Worm (Caenorhabditis elegans) whole organism, L4 larva: ENCODE data around the gene rnh-1.2.

ENCODE experiments used
- R02D3.7 ChIP-seq: fragments of 150-350 bp; sonication (generic microtip); optimal IDR thresholded peaks from 3 replicates; lab custom pipeline; 2014; ENCODE audit warnings: missing biosample characterization, missing genetic modification characterization
- Y105C5A.15 ChIP-seq: fragments of 200-800 bp; sonication (Bioruptor generic); IDR thresholded peaks from 2 replicates; pipeline ENCODE4 v1.3.6; 2022; ENCODE audit warnings: missing genetic modification characterization, missing compliant biosample characterization
- Y48G9A.11 ChIP-seq: fragments of 200-800 bp; sonication (Bioruptor generic); IDR thresholded peaks from 2 replicates; pipeline ENCODE4 v1.3.6; 2022; ENCODE audit warnings: missing genetic modification reagents, missing genetic modification characterization, missing compliant biosample characterization
- ZK337.2 ChIP-seq: fragments of 200-800 bp; sonication (Bioruptor generic); IDR thresholded peaks from 2 replicates; pipeline ENCODE4 v1.3.6; 2022; ENCODE audit warnings: missing genetic modification reagents, missing genetic modification characterization, missing compliant biosample characterization
- aha-1 ChIP-seq: fragments of 150-350 bp; peaks from one replicate; lab custom pipeline; 2014; ENCODE audit warnings: missing biosample characterization, missing genetic modification characterization
- ama-1 ChIP-seq: fragments of 150-350 bp; optimal IDR thresholded peaks from 2 replicates; lab custom pipeline; 2014; ENCODE audit warnings: inconsistent platforms, mixed read lengths
- ceh-20 ChIP-seq: fragments of 200-800 bp; sonication (Bioruptor generic); IDR thresholded peaks from 2 replicates; pipeline ENCODE4 v1.3.6; 2022; ENCODE audit warnings: missing genetic modification reagents, missing genetic modification characterization, missing compliant biosample characterization
- ceh-62 ChIP-seq: sonication (generic microtip); optimal IDR thresholded peaks from 2 replicates; lab custom pipeline; 2017; ENCODE audit warnings: missing biosample characterization, missing genetic modification characterization
- ces-1 ChIP-seq: fragments of 150-350 bp; sonication (generic microtip); optimal IDR thresholded peaks from 4 replicates; lab custom pipeline; 2014; ENCODE audit warnings: missing biosample characterization, missing genetic modification reagents, missing genetic modification characterization
- ctbp-1 ChIP-seq: fragments of 200-800 bp; sonication (Bioruptor generic); IDR thresholded peaks from 2 replicates; pipeline ENCODE4 v1.3.6; 2022; ENCODE audit warnings: missing genetic modification reagents, missing genetic modification characterization, missing compliant biosample characterization
- dmd-6 ChIP-seq: fragments of 200-800 bp; sonication (Bioruptor generic); IDR thresholded peaks from 2 replicates; pipeline ENCODE4 v1.3.6; 2022; ENCODE audit warnings: missing genetic modification reagents, missing genetic modification characterization, missing compliant biosample characterization
- dpl-1 ChIP-seq: fragments of 150-350 bp; optimal IDR thresholded peaks from 2 replicates; lab custom pipeline; 2014; ENCODE audit warnings: missing biosample characterization, missing genetic modification reagents, missing genetic modification characterization
- duxl-1 ChIP-seq: sonication (generic microtip); optimal IDR thresholded peaks from 2 replicates; lab custom pipeline; 2016; ENCODE audit warnings: mild to moderate bottlenecking, missing genetic modification characterization, moderate library complexity, missing compliant biosample characterization; ENCODE audit not compliant: poor library complexity
- egl-43 ChIP-seq: fragments of 200-800 bp; sonication (Bioruptor generic); IDR thresholded peaks from 2 replicates; pipeline ENCODE4 v1.3.6; 2022; ENCODE audit warnings: missing genetic modification reagents, missing genetic modification characterization, missing compliant biosample characterization
- hlh-11 ChIP-seq: fragments of 200-800 bp; sonication (Bioruptor generic); optimal IDR thresholded peaks from 2 replicates; lab custom pipeline; 2018; ENCODE audit warnings: mild to moderate bottlenecking, missing genetic modification characterization, missing compliant biosample characterization
- hlh-30 ChIP-seq: sonication (generic microtip); optimal IDR thresholded peaks from 2 replicates; lab custom pipeline; 2017; ENCODE audit warnings: antibody characterized with exemption, mild to moderate bottlenecking, missing genetic modification characterization, missing compliant biosample characterization; ENCODE audit not compliant: insufficient read depth
- jun-1 ChIP-seq: fragments of 150-350 bp; optimal IDR thresholded peaks from 2 replicates; lab custom pipeline; 2014; ENCODE audit warnings: missing biosample characterization, missing genetic modification reagents, missing genetic modification characterization
- lin-13 ChIP-seq: fragments of 150-350 bp; optimal IDR thresholded peaks from 2 replicates; lab custom pipeline; 2014; ENCODE audit warnings: missing biosample characterization, missing genetic modification reagents, missing genetic modification characterization
- lin-29 ChIP-seq: fragments of 200-800 bp; sonication (Bioruptor generic); IDR thresholded peaks from 2 replicates; pipeline ENCODE4 v1.3.6; 2022; ENCODE audit warnings: missing genetic modification reagents, missing genetic modification characterization, missing compliant biosample characterization
- lsy-2 ChIP-seq, 2 experiments: fragments of 150-350 bp in 1 of 2; sonication (generic microtip) in 1 of 2; optimal IDR thresholded peaks; 2 replicates each; lab custom pipeline; 2014 to 2017; ENCODE audit warnings: missing biosample characterization in 2 of 2, missing genetic modification characterization in 2 of 2
- madf-5 ChIP-seq, 2 experiments: fragments of 200-800 bp; sonication (Bioruptor generic); IDR thresholded peaks; 2 replicates each; pipeline ENCODE4 v1.3.6; 2022; ENCODE audit warnings: missing compliant biosample characterization in 2 of 2, missing genetic modification characterization in 2 of 2
- mdl-1 ChIP-seq, 2 experiments: fragments of 150-350 bp in 1 of 2; sonication (generic microtip) in 1 of 2; optimal IDR thresholded peaks; 2 replicates each; lab custom pipeline; 2014 to 2017; ENCODE audit warnings: missing biosample characterization in 2 of 2, missing genetic modification characterization in 2 of 2
- mdt-29 ChIP-seq: fragments of 200-800 bp; sonication (Bioruptor generic); IDR thresholded peaks from 2 replicates; pipeline ENCODE4 v1.3.6; 2022; ENCODE audit warnings: missing genetic modification reagents, missing genetic modification characterization, missing compliant biosample characterization
- mep-1 ChIP-seq: fragments of 150-350 bp; sonication (generic microtip); optimal IDR thresholded peaks from 3 replicates; lab custom pipeline; 2014; ENCODE audit warnings: missing biosample characterization, missing genetic modification characterization
- mes-2 ChIP-seq: sonication (generic microtip); optimal IDR thresholded peaks from 2 replicates; lab custom pipeline; 2016; ENCODE audit warnings: missing genotype, mild to moderate bottlenecking, missing genetic modification characterization, missing compliant biosample characterization; ENCODE audit not compliant: poor library complexity, severe bottlenecking
- mxl-3 ChIP-seq: fragments of 200-800 bp; sonication (Bioruptor generic); optimal IDR thresholded peaks from 2 replicates; lab custom pipeline; 2018; ENCODE audit warnings: mild to moderate bottlenecking, missing genetic modification characterization, missing compliant biosample characterization
- nhr-10 ChIP-seq: fragments of 150-350 bp; optimal IDR thresholded peaks from 2 replicates; lab custom pipeline; 2014; ENCODE audit warnings: missing biosample characterization, missing genetic modification characterization
- nhr-102 ChIP-seq: sonication (generic microtip); optimal IDR thresholded peaks from 2 replicates; lab custom pipeline; 2016; ENCODE audit warnings: mild to moderate bottlenecking, missing genetic modification characterization, moderate library complexity, missing compliant biosample characterization
- nhr-11 ChIP-seq: fragments of 150-350 bp; optimal IDR thresholded peaks from 2 replicates; lab custom pipeline; 2014; ENCODE audit warnings: missing biosample characterization, missing genetic modification characterization
- nhr-237 ChIP-seq: sonication (generic microtip); optimal IDR thresholded peaks from 2 replicates; lab custom pipeline; 2017; ENCODE audit warnings: missing biosample characterization, missing genetic modification characterization
- nhr-25 ChIP-seq: sonication (generic microtip); optimal IDR thresholded peaks from 2 replicates; lab custom pipeline; 2017; ENCODE audit warnings: missing genetic modification characterization, mild to moderate bottlenecking, missing compliant biosample characterization, antibody characterized with exemption, moderate library complexity, borderline replicate concordance; ENCODE audit not compliant: insufficient read depth
- nhr-28 ChIP-seq: fragments of 150-350 bp; optimal IDR thresholded peaks from 2 replicates; lab custom pipeline; 2014; ENCODE audit warnings: missing biosample characterization, missing genetic modification characterization
- pha-4 ChIP-seq, 2 experiments: fragments of 150-350 bp in 1 of 2; fragments of 200-800 bp in 1 of 2; sonication (Bioruptor generic) in 1 of 2; IDR thresholded peaks in 1 of 2; optimal IDR thresholded peaks in 1 of 2; 2 replicates each; pipeline versions ENCODE4 v1.3.6 to Lab custom; 2014 to 2022; ENCODE audit warnings: missing genetic modification characterization in 2 of 2, missing genetic modification reagents in 2 of 2, missing biosample characterization in 1 of 2, missing compliant biosample characterization in 1 of 2
- php-3 ChIP-seq: fragments of 200-800 bp; sonication (Bioruptor generic); IDR thresholded peaks from 2 replicates; pipeline ENCODE4 v1.3.6; 2022; ENCODE audit warnings: missing genetic modification reagents, missing genetic modification characterization, missing compliant biosample characterization
- pqm-1 ChIP-seq: sonication (generic microtip); optimal IDR thresholded peaks from 2 replicates; lab custom pipeline; 2017; ENCODE audit warnings: missing biosample characterization, missing genetic modification characterization
- rbr-2 ChIP-seq: sonication (generic microtip); optimal IDR thresholded peaks from 2 replicates; lab custom pipeline; 2016; ENCODE audit warnings: missing genotype, missing genetic modification characterization, missing compliant biosample characterization
- snpc-1.2 ChIP-seq: fragments of 200-800 bp; sonication (Bioruptor generic); IDR thresholded peaks from 2 replicates; pipeline ENCODE4 v1.3.6; 2022; ENCODE audit warnings: missing genetic modification reagents, missing genetic modification characterization, missing compliant biosample characterization
- spr-3 ChIP-seq: fragments of 200-800 bp; sonication (Bioruptor generic); optimal IDR thresholded peaks from 2 replicates; lab custom pipeline; 2018; ENCODE audit warnings: mild to moderate bottlenecking, missing genetic modification characterization, missing compliant biosample characterization
- tag-97 ChIP-seq: fragments of 200-800 bp; sonication (Bioruptor generic); IDR thresholded peaks from 2 replicates; pipeline ENCODE4 v1.3.6; 2022; ENCODE audit warnings: missing genetic modification characterization, missing compliant biosample characterization
- tra-1 ChIP-seq: fragments of 200-800 bp; sonication (Bioruptor generic); IDR thresholded peaks from 2 replicates; pipeline ENCODE4 v1.3.6; 2022; ENCODE audit warnings: missing genetic modification reagents, missing genetic modification characterization, missing compliant biosample characterization
- unc-130 ChIP-seq: sonication (generic microtip); optimal IDR thresholded peaks from 2 replicates; lab custom pipeline; 2016; ENCODE audit warnings: missing genetic modification reagents, missing genetic modification characterization, missing compliant biosample characterization
- unc-62 ChIP-seq, 3 experiments: fragments of 150-350 bp in 1 of 3; sonication (generic microtip); optimal IDR thresholded peaks in 2 of 3; peaks in 1 of 3; 1 replicate in 1 of 3; 2 replicates in 2 of 3; lab custom pipeline; 2014 to 2017; ENCODE audit warnings: missing biosample characterization in 3 of 3, missing genetic modification characterization in 3 of 3, missing genetic modification reagents in 3 of 3, missing genotype in 1 of 3
- zfp-3 ChIP-seq: fragments of 200-800 bp; sonication (Bioruptor generic); conservative IDR thresholded peaks from 2 replicates; pipeline ENCODE4 v1.3.6; 2022; ENCODE audit warnings: missing genetic modification reagents, missing genetic modification characterization, missing compliant biosample characterization

The rnh-1.2 gene

ce11 chrII:9841985-9842505 lies at the start of gene rnh-1.2:
TSS of gene rnh-1.2 (minus strand) at chrII:9842035.
- TF ChIP-seq R02D3.7 (tag; lab: Kevin White, UChicago) = peak; percentile 56
- TF ChIP-seq snpc-1.2 (GFP tag; lab: Robert Waterston, UW) = no peak

DNA sequence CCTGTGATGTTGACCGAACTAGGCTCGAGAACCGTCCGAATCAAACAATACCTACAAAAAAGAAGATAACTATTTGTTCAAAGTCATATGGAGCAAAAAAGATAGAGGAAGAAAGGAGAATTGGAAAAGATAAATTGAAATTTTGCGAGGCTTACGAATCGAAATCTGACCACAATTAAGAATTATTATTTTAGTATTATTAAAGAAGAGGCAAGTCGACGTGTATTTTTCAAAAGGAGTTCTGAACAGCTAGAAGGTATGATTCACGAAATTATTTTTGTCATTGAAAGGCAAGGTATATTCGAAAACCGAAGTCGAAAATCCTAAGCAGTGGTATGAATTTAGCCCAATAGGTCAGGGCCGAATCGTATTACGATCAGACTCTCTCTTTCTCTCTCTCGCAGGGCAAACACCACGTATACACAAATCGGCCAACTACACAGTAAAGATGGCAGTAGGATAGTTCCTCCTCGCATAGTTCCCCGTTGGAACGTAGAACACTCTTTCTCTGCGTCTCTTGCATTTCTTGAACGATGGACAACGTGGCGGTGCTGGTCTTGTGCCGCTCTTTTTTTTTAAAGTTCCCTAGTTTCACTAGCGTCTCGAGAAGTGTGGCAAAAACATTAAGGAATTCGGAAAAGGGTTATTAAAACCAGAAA lies 49.3 kb upstream of the rnh-1.2 start, which contains the start of gene vgln-1:
TSS of gene vgln-1 (minus strand) at position 51 of the 659 bp plus-strand sequence.
- TF ChIP-seq Y48G9A.11 (GFP tag; lab: Robert Waterston, UW) (no peak), duxl-1 (tag; lab: Kevin White, UChicago) (no peak), nhr-25 (tag; lab: Kevin White, UChicago) (peak; percentile 55), unc-62 (GFP tag; optimal IDR thresholded peaks at IDR 0.05 in 1 of 2; lab: Kevin White, UChicago) (peak in 1 of 2 experiments; percentile 60), unc-62 (tag; optimal IDR thresholded peaks at IDR 0.05; lab: Kevin White, UChicago) (no peak), ceh-20 (GFP tag; lab: Robert Waterston, UW) (no peak), lin-29 (no peak), pha-4 (GFP tag; IDR thresholded peaks at IDR 0.05; lab: Robert Waterston, UW) (no peak), pha-4 (tag; optimal IDR thresholded peaks at IDR 0.05; lab: Kevin White, UChicago) (no peak), mxl-3 (GFP tag; lab: Kevin White, UChicago) (peak; percentile 61), mep-1 (no peak), lsy-2 (tag; optimal IDR thresholded peaks at IDR 0.05; lab: Kevin White, UChicago) (peak in 1 of 2 experiments; percentile 46), egl-43 (GFP tag; lab: Robert Waterston, UW) (0 out of 2 replicates have a peak, but pooled peaks have one; percentile 10), dpl-1 (GFP tag; lab: Kevin White, UChicago) (peak; percentile 16), tag-97 (no peak), hlh-30 (tag; lab: Kevin White, UChicago) (peak; percentile 50), madf-5 (GFP tag; IDR thresholded peaks at IDR 0.05; lab: Robert Waterston, UW) (no peak), dmd-6 (GFP tag; lab: Robert Waterston, UW) (no peak), mes-2 (tag; lab: Kevin White, UChicago) (peak; percentile 31), aha-1 (tag; lab: Kevin White, UChicago) (peak; percentile 58), lin-13 (GFP tag; lab: Kevin White, UChicago) (no peak), nhr-11 (peak; percentile 31), ama-1 (lab: Kevin White, UChicago) (no peak), pqm-1 (tag; lab: Kevin White, UChicago) (no peak), nhr-28 (tag; lab: Kevin White, UChicago) (peak; percentile 14), mdl-1 (tag; optimal IDR thresholded peaks at IDR 0.05; lab: Kevin White, UChicago) (peak in 1 of 2 experiments; percentile 35), ceh-62 (no peak), unc-130 (no peak), Y105C5A.15 (GFP tag; lab: Robert Waterston, UW) (0 out of 2 replicates have a peak, but pooled peaks have one; percentile 37), jun-1 (no peak), ZK337.2 (GFP tag; lab: Robert Waterston, UW) (0 out of 2 replicates have a peak, but pooled peaks have one; percentile 13)

DNA sequence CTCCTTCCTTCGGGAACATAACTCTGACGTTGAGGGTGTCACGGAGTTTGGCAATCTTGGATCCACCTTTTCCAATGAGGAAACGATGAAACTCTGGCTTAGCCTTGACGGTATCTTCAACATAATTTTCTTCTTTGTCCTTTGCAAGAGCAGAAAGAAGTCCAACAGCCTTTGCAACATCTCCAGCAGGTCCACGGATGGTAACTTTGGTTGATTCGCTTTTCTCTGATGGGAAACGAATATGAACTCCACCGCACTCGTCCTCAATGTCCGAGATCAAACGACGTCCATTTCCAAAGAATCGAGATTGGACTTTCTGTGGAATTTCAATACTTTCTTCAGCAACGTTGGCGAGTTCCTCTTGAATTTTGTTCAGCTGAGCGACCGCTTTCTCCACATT lies 46.7 kb upstream of the rnh-1.2 start:
- TF ChIP-seq unc-62 (GFP tag; optimal IDR thresholded peaks at IDR 0.05 in 1 of 2; lab: Kevin White, UChicago) = peak in 1 of 2 experiments; percentile 93
- TF ChIP-seq unc-62 (tag; optimal IDR thresholded peaks at IDR 0.05; lab: Kevin White, UChicago) = no peak
- TF ChIP-seq nhr-10 (tag; lab: Kevin White, UChicago) = no peak

DNA sequence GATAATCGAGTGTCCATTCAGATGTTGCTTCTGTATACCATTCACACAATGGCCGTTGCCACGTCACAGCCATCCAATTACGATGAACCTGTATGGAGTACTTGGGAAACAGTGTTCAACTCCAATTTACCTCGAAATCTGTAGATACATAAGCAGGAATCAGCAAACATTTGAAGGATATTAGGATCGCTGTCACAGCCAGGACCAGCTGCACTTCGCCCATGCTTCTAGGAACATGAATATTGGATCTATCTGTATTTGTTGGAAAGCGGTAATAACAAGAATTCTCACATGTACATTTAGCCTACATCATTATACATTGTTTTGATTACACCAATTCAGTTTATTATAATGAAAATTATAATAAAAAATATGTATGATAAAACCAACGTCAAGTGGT lies 44.4 kb upstream of the rnh-1.2 start, which contains the start of gene algn-8:
TSS of gene algn-8 (minus strand) at position 227 of the 400 bp plus-strand sequence.
- TF ChIP-seq ctbp-1 (GFP tag; lab: Robert Waterston, UW) (no peak), tra-1 (0 out of 2 replicates have a peak, but pooled peaks have one; percentile 16), nhr-102 (tag; lab: Kevin White, UChicago) (peak; percentile 32), php-3 (GFP tag; lab: Robert Waterston, UW) (no peak), spr-3 (GFP tag; lab: Kevin White, UChicago) (peak; percentile 10), zfp-3 (GFP tag; lab: Robert Waterston, UW) (0 out of 2 replicates have a peak, but pooled peaks have one; percentile 29), hlh-11 (tag; lab: Kevin White, UChicago) (no peak), mes-2 (tag; lab: Kevin White, UChicago) (peak; percentile 22), nhr-25 (tag; lab: Kevin White, UChicago) (peak; percentile 26), rbr-2 (tag; lab: Kevin White, UChicago) (no peak), mdt-29 (GFP tag; lab: Robert Waterston, UW) (no peak), nhr-237 (tag; lab: Kevin White, UChicago) (no peak), ces-1 (no peak)
